Fruit fly (Drosophila melanogaster) whole organism, embryonic: ENCODE data around the gene Dus1.
A peak's percentile ranks its signal among the peaks of the same experiment; 100 is the strongest.

Experiments
- Awh ChIP-seq: fragments of 200-800 bp; sonication (Bioruptor generic); IDR thresholded peaks from 2 replicates; pipeline ENCODE4, ENCODE4 v1.3.6; 2022; ENCODE audit warnings: missing biosample characterization, missing genetic modification characterization
- CG11093 ChIP-seq: fragments of 200-800 bp; sonication (Bioruptor generic); IDR thresholded peaks from 3 replicates; pipeline ENCODE4 v1.3.6; 2022; ENCODE audit warnings: missing biosample characterization, missing genetic modification characterization
- CG11247 ChIP-seq: fragments of 200-800 bp; sonication (Bioruptor generic); IDR thresholded peaks from 2 replicates; pipeline ENCODE4 v1.3.6; 2022; ENCODE audit warnings: missing biosample characterization, missing genetic modification characterization
- CG11695 ChIP-seq: fragments of 200-800 bp; sonication (Bioruptor generic); IDR thresholded peaks from 3 replicates; pipeline ENCODE4 v1.3.6; 2022; ENCODE audit warnings: missing biosample characterization, missing genetic modification characterization
- CG12299 ChIP-seq: fragments of 200-800 bp; sonication (Bioruptor generic); optimal IDR thresholded peaks from 2 replicates; lab custom pipeline; 2018; ENCODE audit warnings: missing biosample characterization, mild to moderate bottlenecking, missing genetic modification characterization
- CG1529 ChIP-seq: fragments of 200-800 bp; sonication (Bioruptor generic); optimal IDR thresholded peaks from 3 replicates; lab custom pipeline; 2018; ENCODE audit warnings: missing biosample characterization, missing genetic modification characterization
- CG1603 ChIP-seq: fragments of 200-800 bp; sonication (Bioruptor generic); optimal IDR thresholded peaks from 2 replicates; lab custom pipeline; 2019; ENCODE audit warnings: missing biosample characterization, mild to moderate bottlenecking, missing genetic modification characterization, moderate library complexity
- CG17385 ChIP-seq: fragments of 200-800 bp; sonication (Bioruptor generic); optimal IDR thresholded peaks from 3 replicates; lab custom pipeline; 2018; ENCODE audit warnings: missing biosample characterization, mild to moderate bottlenecking, missing genetic modification characterization
- CG17912 ChIP-seq: fragments of 200-800 bp; sonication (Bioruptor generic); optimal IDR thresholded peaks from 2 replicates; lab custom pipeline; 2018; ENCODE audit warnings: missing biosample characterization, mild to moderate bottlenecking, missing genetic modification characterization
- CG1792 ChIP-seq: fragments of 200-800 bp; sonication (Bioruptor generic); optimal IDR thresholded peaks from 2 replicates; lab custom pipeline; 2016; ENCODE audit warnings: missing biosample characterization, missing genetic modification characterization
- CG2199 ChIP-seq: fragments of 200-800 bp; sonication (Bioruptor generic); IDR thresholded peaks from 3 replicates; pipeline ENCODE4 v1.3.6; 2022; ENCODE audit warnings: missing biosample characterization, missing genetic modification characterization
- CG33213 ChIP-seq: fragments of 200-800 bp; sonication (Bioruptor generic); optimal IDR thresholded peaks from 3 replicates; lab custom pipeline; 2016; ENCODE audit warnings: missing biosample characterization, missing genetic modification characterization
- CG3995 ChIP-seq: fragments of 200-800 bp; sonication (Bioruptor generic); optimal IDR thresholded peaks from 3 replicates; lab custom pipeline; 2016; ENCODE audit warnings: missing biosample characterization, missing genetic modification characterization
- CG4730 ChIP-seq: fragments of 200-800 bp; sonication (Bioruptor generic); IDR thresholded peaks from 2 replicates; pipeline ENCODE4 v1.3.6; 2022; ENCODE audit warnings: missing biosample characterization, missing genetic modification characterization
- CG6175 ChIP-seq: fragments of 200-800 bp; sonication (Bioruptor generic); IDR thresholded peaks from 3 replicates; pipeline ENCODE4 v1.3.6; 2022; ENCODE audit warnings: missing biosample characterization, missing genetic modification characterization
- CG6654 ChIP-seq: fragments of 200-800 bp; sonication (Bioruptor generic); optimal IDR thresholded peaks from 2 replicates; lab custom pipeline; 2017; ENCODE audit warnings: missing biosample characterization, mild to moderate bottlenecking, missing genetic modification characterization
- CG6791 ChIP-seq: fragments of 200-800 bp; sonication (Bioruptor generic); IDR thresholded peaks from 3 replicates; pipeline ENCODE4 v1.3.6; 2022; ENCODE audit warnings: missing biosample characterization, missing genetic modification characterization; ENCODE audit not compliant: partially characterized antibody
- CG7745 ChIP-seq: fragments of 200-800 bp; sonication (Bioruptor generic); optimal IDR thresholded peaks from 2 replicates; lab custom pipeline; 2018; ENCODE audit warnings: missing biosample characterization, mild to moderate bottlenecking, missing genetic modification characterization, moderate library complexity
- CG9215 ChIP-seq: fragments of 200-800 bp; sonication (Bioruptor generic); IDR thresholded peaks from 2 replicates; pipeline ENCODE4 v1.3.6; 2022; ENCODE audit warnings: missing biosample characterization, missing genetic modification characterization
- CG9609 ChIP-seq: fragments of 200-800 bp; sonication (Bioruptor generic); optimal IDR thresholded peaks from 3 replicates; lab custom pipeline; 2016; ENCODE audit warnings: missing biosample characterization, missing genetic modification characterization
- CHES-1-like ChIP-seq: fragments of 200-800 bp; sonication (Bioruptor generic); optimal IDR thresholded peaks from 2 replicates; lab custom pipeline; 2016; ENCODE audit warnings: missing biosample characterization, missing genetic modification characterization
- Dbx ChIP-seq: fragments of 200-800 bp; sonication (Bioruptor generic); IDR thresholded peaks from 3 replicates; pipeline ENCODE4 v1.3.6; 2022; ENCODE audit warnings: missing biosample characterization, missing genetic modification characterization
- Deaf1 ChIP-seq: fragments of 200-800 bp; optimal IDR thresholded peaks from 3 replicates; lab custom pipeline; 2019; ENCODE audit warnings: missing biosample characterization, mild to moderate bottlenecking, missing genetic modification characterization, moderate library complexity
- Dfd ChIP-seq, 2 experiments: fragments of >200 bp; optimal IDR thresholded peaks; 2 replicates each; lab custom pipeline; 2017; ENCODE audit warnings: missing biosample characterization in 2 of 2, missing genetic modification characterization in 2 of 2
- Gsc ChIP-seq: fragments of 200-800 bp; sonication (Bioruptor generic); IDR thresholded peaks from 2 replicates; pipeline ENCODE4 v1.3.6; 2022; ENCODE audit warnings: missing biosample characterization, missing genetic modification characterization
- H2.0 ChIP-seq: fragments of 200-800 bp; sonication (Bioruptor generic); IDR thresholded peaks from 2 replicates; pipeline ENCODE4 v1.3.6; 2022; ENCODE audit warnings: missing biosample characterization, missing genetic modification characterization
- HmgD ChIP-seq: fragments of 200-800 bp; sonication (Bioruptor generic); optimal IDR thresholded peaks from 3 replicates; lab custom pipeline; 2016; ENCODE audit warnings: missing biosample characterization, missing genetic modification characterization
- MBD-R2 ChIP-seq: fragments of 200-800 bp; sonication (Bioruptor generic); IDR thresholded peaks from 2 replicates; pipeline ENCODE4 v1.3.6; 2022; ENCODE audit warnings: missing biosample characterization, missing genetic modification characterization
- Med ChIP-seq: fragments of 200-800 bp; sonication (Bioruptor generic); peaks from one replicate; lab custom pipeline; 2016; ENCODE audit warnings: missing biosample characterization, missing genetic modification characterization, mild to moderate bottlenecking, inconsistent platforms, moderate library complexity
- NFAT ChIP-seq: fragments of 200-800 bp; sonication (Bioruptor generic); IDR thresholded peaks from 2 replicates; pipeline ENCODE4 v1.3.6; 2022; ENCODE audit warnings: missing biosample characterization, missing genetic modification characterization
- bbx ChIP-seq: fragments of 200-800 bp; sonication (Bioruptor generic); IDR thresholded peaks from 2 replicates; pipeline ENCODE4 v1.3.6; 2022; ENCODE audit warnings: missing biosample characterization, missing genetic modification characterization; ENCODE audit not compliant: partially characterized antibody
- corto ChIP-seq: fragments of 200-800 bp; sonication (Bioruptor generic); optimal IDR thresholded peaks from 2 replicates; lab custom pipeline; 2016; ENCODE audit warnings: missing biosample characterization, mild to moderate bottlenecking, missing genetic modification characterization, moderate library complexity
- fd3F ChIP-seq: fragments of 200-800 bp; sonication (Bioruptor generic); optimal IDR thresholded peaks from 2 replicates; lab custom pipeline; 2018; ENCODE audit warnings: missing biosample characterization, mild to moderate bottlenecking, missing genetic modification characterization, moderate library complexity
- gsb ChIP-seq: fragments of 200-800 bp; sonication (Bioruptor generic); IDR thresholded peaks from 2 replicates; pipeline ENCODE4 v1.3.6; 2022; ENCODE audit warnings: missing biosample characterization, missing genetic modification characterization
- gt ChIP-seq: fragments of 200-800 bp; sonication (Bioruptor generic); IDR thresholded peaks from 2 replicates; pipeline ENCODE4 v1.3.6; 2022; ENCODE audit warnings: missing biosample characterization, missing genetic modification characterization
- ham ChIP-seq: fragments of 200-800 bp; sonication (Bioruptor generic); IDR thresholded peaks from 2 replicates; pipeline ENCODE4 v1.3.6; 2022; ENCODE audit warnings: missing biosample characterization, missing genetic modification characterization
- jumu ChIP-seq: fragments of 200-800 bp; sonication (Bioruptor generic); optimal IDR thresholded peaks from 3 replicates; lab custom pipeline; 2016; ENCODE audit warnings: missing biosample characterization, missing genetic modification characterization
- kni ChIP-seq: fragments of 200-800 bp; sonication (Bioruptor generic); optimal IDR thresholded peaks from 3 replicates; lab custom pipeline; 2017; ENCODE audit warnings: mild to moderate bottlenecking, missing biosample characterization, missing genetic modification reagents, missing genetic modification characterization
- nom ChIP-seq: fragments of 200-800 bp; sonication (Bioruptor generic); optimal IDR thresholded peaks from 2 replicates; lab custom pipeline; 2017; ENCODE audit warnings: missing biosample characterization, missing genetic modification characterization, mild to moderate bottlenecking, moderate library complexity, missing genetic modification reagents
- oc ChIP-seq: fragments of 200-800 bp; sonication (Bioruptor generic); optimal IDR thresholded peaks from 2 replicates; lab custom pipeline; 2018; ENCODE audit warnings: missing biosample characterization, mild to moderate bottlenecking, missing genetic modification characterization, moderate library complexity
- onecut ChIP-seq: fragments of 200-800 bp; sonication (Bioruptor generic); IDR thresholded peaks from 2 replicates; pipeline ENCODE4 v1.3.6; 2022; ENCODE audit warnings: missing biosample characterization, missing genetic modification characterization
- pan ChIP-seq, 4 experiments: fragments of >200 bp in 3 of 4; fragments of 200-800 bp in 1 of 4; sonication (Bioruptor generic) in 1 of 4; optimal IDR thresholded peaks in 3 of 4; IDR thresholded peaks in 1 of 4; 2 replicates each; pipeline versions ENCODE4 v1.3.6 to Lab custom; 2017 to 2022; ENCODE audit warnings: missing biosample characterization in 2 of 4, missing genetic modification characterization in 2 of 4, mixed read lengths in 1 of 4
- ranshi ChIP-seq: fragments of 200-800 bp; sonication (Bioruptor generic); IDR thresholded peaks from 2 replicates; pipeline ENCODE4 v1.3.6; 2022; ENCODE audit warnings: missing biosample characterization, missing genetic modification characterization
- row ChIP-seq: fragments of 200-800 bp; sonication (Bioruptor generic); IDR thresholded peaks from 3 replicates; pipeline ENCODE4 v1.3.6; 2022; ENCODE audit warnings: missing biosample characterization, missing genetic modification characterization
- schlank ChIP-seq: fragments of 200-800 bp; sonication (Bioruptor generic); optimal IDR thresholded peaks from 2 replicates; lab custom pipeline; 2018; ENCODE audit warnings: missing biosample characterization, mild to moderate bottlenecking, missing genetic modification characterization
- sd ChIP-seq: fragments of 200-800 bp; sonication (Bioruptor generic); optimal IDR thresholded peaks from 3 replicates; lab custom pipeline; 2018; ENCODE audit warnings: missing biosample characterization, mild to moderate bottlenecking, missing genetic modification characterization, moderate library complexity
- sens ChIP-seq: fragments of 200-800 bp; sonication (Bioruptor generic); peaks from one replicate; lab custom pipeline; 2016; ENCODE audit warnings: missing biosample characterization, missing genetic modification characterization
- sima ChIP-seq: fragments of 200-800 bp; sonication (Bioruptor generic); optimal IDR thresholded peaks from 2 replicates; lab custom pipeline; 2016; ENCODE audit warnings: missing biosample characterization, missing genetic modification characterization
- slbo ChIP-seq: fragments of 200-800 bp; sonication (Bioruptor generic); IDR thresholded peaks from 2 replicates; pipeline ENCODE4 v1.3.6; 2022; ENCODE audit warnings: missing biosample characterization, missing genetic modification characterization
- slou ChIP-seq: fragments of 200-800 bp; sonication (Bioruptor generic); optimal IDR thresholded peaks from 3 replicates; lab custom pipeline; 2016; ENCODE audit warnings: missing biosample characterization, missing genetic modification characterization
- toy ChIP-seq: fragments of 200-800 bp; sonication (Bioruptor generic); IDR thresholded peaks from 2 replicates; pipeline ENCODE4 v1.3.6; 2022; ENCODE audit warnings: missing biosample characterization, missing genetic modification characterization
- vfl ChIP-seq: fragments of 200-800 bp; sonication (Bioruptor generic); optimal IDR thresholded peaks from 2 replicates; lab custom pipeline; 2016; ENCODE audit warnings: missing biosample characterization, missing genetic modification characterization
- vvl ChIP-seq: fragments of 200-800 bp; sonication (Bioruptor generic); IDR thresholded peaks from 2 replicates; pipeline ENCODE4 v1.3.6; 2022; ENCODE audit warnings: missing biosample characterization, missing genetic modification characterization

The Dus1 gene

dm6 chr2L:244559-244958 lies 27.0 kb downstream of the Dus1 start (continued):
- TF ChIP-seq fd3F (GFP tag; lab: Kevin White, UChicago): no peak
- TF ChIP-seq CG33213: no peak
- TF ChIP-seq CG1792 (GFP tag; lab: Kevin White, UChicago): no peak
- TF ChIP-seq bbx (GFP tag; lab: Robert Waterston, UW): peak; percentile 12; the same call in 1 of the 2 replicates
- no peak for TF ChIP-seq ranshi (GFP tag; lab: Robert Waterston, UW)
- TF ChIP-seq Awh (GFP tag; lab: Robert Waterston, UW): no peak
- TF ChIP-seq kni (GFP tag; lab: Kevin White, UChicago): no peak
- TF ChIP-seq CG17912 (GFP tag; lab: Kevin White, UChicago): no peak
- TF ChIP-seq Deaf1 (tag; lab: Kevin White, UChicago): peak; percentile 67
- TF ChIP-seq CG3995 (GFP tag; lab: Kevin White, UChicago): no peak
- no peak for TF ChIP-seq gt (GFP tag; lab: Robert Waterston, UW)
- peak; percentile 45 for TF ChIP-seq sd
- no peak for TF ChIP-seq CG7745 (tag; lab: Kevin White, UChicago)
- TF ChIP-seq gsb (GFP tag; lab: Robert Waterston, UW): no peak
- no peak for TF ChIP-seq sima (GFP tag; lab: Kevin White, UChicago)
- TF ChIP-seq pan (optimal IDR thresholded peaks at IDR 0.05; lab: Kevin White, UChicago): no peak
- no peak for TF ChIP-seq pan (GFP tag; optimal IDR thresholded peaks at IDR 0.05 in 1 of 2, IDR thresholded peaks at IDR 0.05 in 1 of 2)
- no peak for TF ChIP-seq CG9215
- TF ChIP-seq oc (tag; lab: Kevin White, UChicago): peak; percentile 9
- no peak for TF ChIP-seq CG11695 (GFP tag; lab: Robert Waterston, UW)
- no peak for TF ChIP-seq Gsc (GFP tag; lab: Robert Waterston, UW)
- TF ChIP-seq onecut (GFP tag; lab: Robert Waterston, UW): peak; percentile 75
- TF ChIP-seq ham (GFP tag; lab: Robert Waterston, UW): no peak
- TF ChIP-seq CG6175 (GFP tag; lab: Robert Waterston, UW): no peak
- no peak for TF ChIP-seq sens (GFP tag; lab: Kevin White, UChicago)
- TF ChIP-seq CG12299 (tag; lab: Kevin White, UChicago): no peak
- no peak; the same call in 1 of the 2 replicates for TF ChIP-seq MBD-R2 (GFP tag; lab: Robert Waterston, UW)
- no peak for TF ChIP-seq vfl (GFP tag; lab: Kevin White, UChicago)
- TF ChIP-seq CG11093 (GFP tag; lab: Robert Waterston, UW): no peak
- no peak for TF ChIP-seq HmgD
- TF ChIP-seq CG11247 (GFP tag; lab: Robert Waterston, UW): no peak
- no peak for TF ChIP-seq corto
- TF ChIP-seq jumu: no peak
- TF ChIP-seq slou (GFP tag; lab: Kevin White, UChicago): no peak
- no peak for TF ChIP-seq CG6654 (GFP tag; lab: Kevin White, UChicago)
- TF ChIP-seq slbo (GFP tag; lab: Robert Waterston, UW): 0 out of 2 replicates have a peak, but pooled peaks have one; percentile 3
- TF ChIP-seq Dfd (GFP tag; optimal IDR thresholded peaks at IDR 0.05; lab: Kevin White, UChicago): no peak
- no peak for TF ChIP-seq toy (GFP tag; lab: Robert Waterston, UW)
- TF ChIP-seq CG4730 (GFP tag; lab: Robert Waterston, UW): no peak
- no peak for TF ChIP-seq nom (GFP tag; lab: Kevin White, UChicago)
- TF ChIP-seq row: no peak
- TF ChIP-seq CG1603 (tag; lab: Kevin White, UChicago): no peak
- TF ChIP-seq schlank (tag; lab: Kevin White, UChicago): no peak
- no peak for TF ChIP-seq H2.0 (GFP tag; lab: Robert Waterston, UW)
- TF ChIP-seq CG2199 (GFP tag; lab: Robert Waterston, UW): 0 out of 3 replicates have a peak, but pooled peaks have one; percentile 11
- no peak for TF ChIP-seq CG1529 (GFP tag; lab: Kevin White, UChicago)
- TF ChIP-seq CG9609 (GFP tag; lab: Kevin White, UChicago): no peak
- peak; percentile 69 for TF ChIP-seq Med (GFP tag; lab: Kevin White, UChicago)
- TF ChIP-seq NFAT (GFP tag; lab: Robert Waterston, UW): no peak
- no peak for TF ChIP-seq vvl (GFP tag; lab: Robert Waterston, UW)
- no peak for TF ChIP-seq Dbx (GFP tag; lab: Robert Waterston, UW)
- peak; percentile 14 for TF ChIP-seq CG17385 (GFP tag; lab: Kevin White, UChicago)
- TF ChIP-seq CHES-1-like (GFP tag; lab: Kevin White, UChicago): no peak
- no peak for TF ChIP-seq CG6791 (GFP tag; lab: Robert Waterston, UW)
